Fruit fly (Drosophila melanogaster): ENCODE measurements around the gene CG11970.
A peak's percentile ranks its signal among the peaks of the same experiment; 100 is the strongest.

Gene CG11970

DNA sequence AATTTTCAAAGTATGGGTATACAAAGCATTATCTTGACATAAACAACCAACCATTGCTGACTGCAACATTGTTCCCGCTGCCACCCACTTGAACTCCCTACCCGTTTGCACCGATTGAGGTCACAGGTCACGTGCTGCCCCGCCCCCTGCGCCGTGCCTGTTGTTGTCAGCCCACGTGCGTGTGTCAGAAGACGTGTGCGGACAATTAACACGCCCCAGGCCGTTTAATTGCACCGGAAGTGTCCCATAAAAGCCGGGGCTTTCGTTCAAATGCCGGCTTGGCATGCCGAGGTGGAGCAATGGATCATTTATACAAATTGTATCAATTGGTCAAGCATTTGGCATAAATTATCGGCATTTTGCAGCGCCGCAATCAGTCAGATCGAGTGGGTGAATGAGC, 42.6 kb downstream of the CG11970 start:
- TF ChIP-seq Lpt (GFP tag; optimal IDR thresholded peaks at IDR 0.05) (no peak), CG31627 (GFP tag; optimal IDR thresholded peaks at IDR 0.05) (no peak), Met (GFP tag; optimal IDR thresholded peaks at IDR 0.05) (no peak), Blimp-1 (GFP tag; optimal IDR thresholded peaks at IDR 0.05) (no peak), Sox102F (GFP tag; optimal IDR thresholded peaks at IDR 0.05) (no peak), Sox15 (GFP tag; optimal IDR thresholded peaks at IDR 0.05) (no peak), topi (GFP tag; optimal IDR thresholded peaks at IDR 0.05) (no peak), svp (GFP tag) (no peak), CG3919 (GFP tag; optimal IDR thresholded peaks at IDR 0.05) (no peak), Ets21C (GFP tag; optimal IDR thresholded peaks at IDR 0.05) (no peak), CG8632 (GFP tag; optimal IDR thresholded peaks at IDR 0.05) (no peak), CG9139 (GFP tag; optimal IDR thresholded peaks at IDR 0.05) (no peak), CG15336 (GFP tag; IDR thresholded peaks at IDR 0.05) (no peak), Eip93F (GFP tag; optimal IDR thresholded peaks at IDR 0.05) (no peak), CG1621 (tag; optimal IDR thresholded peaks at IDR 0.05) (no peak), CG16779 (tag; optimal IDR thresholded peaks at IDR 0.05) (no peak), Sox14 (GFP tag; optimal IDR thresholded peaks at IDR 0.05) (no peak), spab (GFP tag; optimal IDR thresholded peaks at IDR 0.05) (no peak)

- no peak for TF ChIP-seq Eip75B (GFP tag; optimal IDR thresholded peaks at IDR 0.05)
- peak; percentile 31 for TF ChIP-seq fkh (GFP tag; optimal IDR thresholded peaks at IDR 0.05)
- no peak for TF ChIP-seq CG11902 (GFP tag; optimal IDR thresholded peaks at IDR 0.05)
- TF ChIP-seq CG6276 (GFP tag; optimal IDR thresholded peaks at IDR 0.05) = no peak
- TF ChIP-seq acj6 (GFP tag; optimal IDR thresholded peaks at IDR 0.05) = no peak
- no peak for TF ChIP-seq net (GFP tag; optimal IDR thresholded peaks at IDR 0.05)
Measured at dm6 chr3R:9028690-9029089, 44.2 kb downstream of the CG11970 start.

- peak; percentile 11 for TF ChIP-seq Sox14 (GFP tag; optimal IDR thresholded peaks at IDR 0.05)
- TF ChIP-seq dsx (GFP tag; optimal IDR thresholded peaks at IDR 0.05; ENCODE audit: poor library complexity, severe bottlenecking) = peak; percentile 26
- peak; percentile 37 for TF ChIP-seq Eip78C (GFP tag)
- TF ChIP-seq Eip75B (GFP tag; optimal IDR thresholded peaks at IDR 0.05) = no peak
Measured at dm6 chr3R:9029411-9029810, 44.9 kb downstream of the CG11970 start.

DNA sequence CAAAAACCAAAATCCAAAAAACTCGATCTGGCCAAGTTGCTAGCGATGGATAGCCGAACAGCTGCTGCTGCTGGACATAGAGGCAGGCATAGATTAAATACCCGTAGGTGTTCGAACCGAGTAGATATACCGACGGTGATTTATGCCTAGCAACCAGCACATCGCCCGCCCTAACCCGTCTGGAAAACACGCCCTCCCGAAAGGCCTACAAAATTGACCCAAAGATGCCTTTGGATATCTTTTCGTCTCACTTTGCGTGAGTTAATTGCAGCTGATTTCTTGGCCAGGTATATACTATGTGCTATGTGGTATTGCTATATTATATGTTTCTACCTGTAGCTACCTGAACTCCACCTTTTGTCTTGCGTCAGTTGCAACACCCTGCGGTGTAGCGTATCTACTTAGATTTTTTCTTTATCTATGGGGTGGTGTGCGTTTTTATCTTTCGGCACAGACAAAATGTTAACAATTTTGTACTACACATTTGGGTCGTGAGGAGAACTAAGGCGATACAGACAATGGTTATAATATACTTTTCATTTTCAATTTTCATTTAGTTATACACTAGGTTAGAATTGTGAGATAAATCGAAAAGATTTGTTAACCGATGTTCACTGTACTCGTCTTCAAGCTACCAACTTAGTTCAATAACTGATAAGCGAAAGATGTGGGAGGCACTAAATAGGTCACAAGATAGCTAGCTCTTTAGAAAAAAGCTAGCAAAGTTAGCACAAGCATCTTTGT, 45.7 kb downstream of the CG11970 start:
- TF ChIP-seq Hr4 (GFP tag; optimal IDR thresholded peaks at IDR 0.05) = no peak
- TF ChIP-seq CG1621 (tag; optimal IDR thresholded peaks at IDR 0.05) = no peak
- no peak for TF ChIP-seq vri (GFP tag; optimal IDR thresholded peaks at IDR 0.05)
- TF ChIP-seq Sox102F (GFP tag; optimal IDR thresholded peaks at IDR 0.05) = no peak
- TF ChIP-seq Eip75B (GFP tag; optimal IDR thresholded peaks at IDR 0.05) = no peak
- no peak for TF ChIP-seq dsx (GFP tag; optimal IDR thresholded peaks at IDR 0.05; ENCODE audit: poor library complexity, severe bottlenecking)
- TF ChIP-seq CG6163 (GFP tag; IDR thresholded peaks at IDR 0.05) = no peak
- TF ChIP-seq esn (GFP tag; optimal IDR thresholded peaks at IDR 0.05) = no peak
- TF ChIP-seq Hr39 (GFP tag; optimal IDR thresholded peaks at IDR 0.05) = no peak
- TF ChIP-seq CG31627 (GFP tag; optimal IDR thresholded peaks at IDR 0.05) = no peak
- no peak for TF ChIP-seq net (GFP tag; optimal IDR thresholded peaks at IDR 0.05)
- no peak for TF ChIP-seq CG32006 (GFP tag; optimal IDR thresholded peaks at IDR 0.05)
- no peak for TF ChIP-seq lz (GFP tag; optimal IDR thresholded peaks at IDR 0.05)

DNA sequence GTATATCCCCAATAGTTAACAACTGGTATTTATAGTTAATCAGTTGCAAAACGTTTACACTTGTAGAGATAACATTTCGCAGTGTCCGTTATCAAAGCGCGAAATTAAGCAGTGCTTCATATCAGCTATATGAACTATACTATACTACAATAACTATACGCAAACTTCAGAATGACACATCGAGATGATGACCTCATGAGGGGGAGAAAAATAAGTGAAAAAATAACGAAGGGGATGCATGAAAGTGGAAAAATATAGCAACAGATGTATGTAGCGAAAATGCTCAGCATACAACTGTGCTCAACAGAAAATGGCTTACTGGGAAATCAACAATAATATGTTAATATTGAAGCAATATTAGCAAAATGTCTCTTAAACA, 46.2 kb downstream of the CG11970 start:
- TF ChIP-seq Eip75B (GFP tag; optimal IDR thresholded peaks at IDR 0.05) = no peak
- TF ChIP-seq Hr4 (GFP tag; optimal IDR thresholded peaks at IDR 0.05) = peak; percentile 17
- no peak for TF ChIP-seq achi (GFP tag; optimal IDR thresholded peaks at IDR 0.05)
